Worm (Caenorhabditis elegans): ENCODE results near the gene ile-2.

Gene ile-2

ce11 chrX:763452-763851, 4.9 kb upstream of the ile-2 start, which contains the start of gene dyf-11:
Gene dyf-11, plus strand, starts transcription at chrX:763752.
- no peak for TF ChIP-seq ama-1 (optimal IDR thresholded peaks at IDR 0.05)
- TF ChIP-seq blmp-1 (tag; optimal IDR thresholded peaks at IDR 0.05; ENCODE audit: insufficient read depth) = no peak
- no peak for TF ChIP-seq snpc-4 (tag; optimal IDR thresholded peaks at IDR 0.05)
- no peak for TF ChIP-seq F13H6.1 (tag; optimal IDR thresholded peaks at IDR 0.05)
- TF ChIP-seq ztf-4 (tag; optimal IDR thresholded peaks at IDR 0.05) = no peak
- TF ChIP-seq skn-1 (tag; optimal IDR thresholded peaks at IDR 0.05) = peak; percentile 39
- peak; percentile 29 for TF ChIP-seq lin-11 (tag; optimal IDR thresholded peaks at IDR 0.05)
- no peak for TF ChIP-seq mab-5 (tag; optimal IDR thresholded peaks at IDR 0.05)

DNA sequence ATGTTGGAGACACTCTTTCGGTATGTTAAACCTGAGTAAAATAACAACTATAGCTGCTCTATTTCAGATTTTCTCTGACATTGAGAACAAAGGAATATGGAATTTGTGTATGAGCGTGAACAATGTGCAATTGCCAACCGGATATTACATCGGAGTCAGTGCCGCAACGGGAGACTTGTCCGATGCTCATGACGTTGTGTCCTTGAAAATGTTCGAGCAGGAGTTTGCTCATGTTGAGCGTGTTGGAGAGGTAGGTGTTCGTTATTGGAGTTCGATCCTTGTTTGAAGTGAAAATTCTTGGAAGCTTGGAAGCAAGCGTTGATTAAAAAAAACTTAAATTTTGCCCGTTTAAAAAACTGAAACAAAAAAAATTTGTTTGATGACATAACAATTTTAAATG, 1.2 kb downstream of the ile-2 start:
- TF ChIP-seq crh-2 (tag; optimal IDR thresholded peaks at IDR 0.05) = no peak

- TF ChIP-seq peb-1 (tag; optimal IDR thresholded peaks at IDR 0.05) (no peak), R02D3.7 (tag; optimal IDR thresholded peaks at IDR 0.05) (no peak), nhr-10 (tag; optimal IDR thresholded peaks at IDR 0.05) (no peak), nhr-6 (tag; optimal IDR thresholded peaks at IDR 0.05) (no peak), sem-4 (tag; optimal IDR thresholded peaks at IDR 0.05) (no peak), lsy-2 (tag; optimal IDR thresholded peaks at IDR 0.05) (no peak), nhr-23 (tag; optimal IDR thresholded peaks at IDR 0.05) (no peak)
Measured at ce11 chrX:770537-770936, 2.1 kb downstream of the ile-2 start, which contains the start of gene T04G9.7. Gene T04G9.7, plus strand, starts transcription at chrX:770837.

DNA sequence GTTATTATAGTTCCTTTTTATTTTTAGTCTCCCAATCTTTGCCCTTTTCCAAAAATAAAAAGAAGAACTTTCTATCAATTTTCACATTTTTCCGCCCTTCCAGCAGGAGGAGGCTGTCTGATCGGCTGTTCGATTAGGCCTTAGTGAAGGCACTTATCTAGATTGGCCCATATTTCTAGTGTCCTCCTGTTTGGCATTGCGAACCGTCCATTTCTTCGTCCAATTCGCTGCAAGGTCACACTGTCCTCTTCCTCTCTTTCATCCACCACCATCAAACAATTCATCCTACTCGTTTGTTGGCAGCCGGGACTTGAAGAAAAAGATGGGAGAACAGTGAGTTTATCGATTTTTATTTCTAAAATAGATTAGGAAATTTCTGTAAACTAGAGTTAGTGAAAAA, 3.8 kb downstream of the ile-2 start, which contains the start of gene T04G9.4:
T04G9.4 (plus strand) TSS at position 293 of the 400 bp plus-strand sequence.
- TF ChIP-seq nhr-25 (tag; optimal IDR thresholded peaks at IDR 0.05) (no peak), ceh-16 (tag; optimal IDR thresholded peaks at IDR 0.05) (peak; percentile 38)

ce11 chrX:777421-777820, 9.0 kb downstream of the ile-2 start, which contains the start of gene nas-15:
Gene nas-15, plus strand, starts transcription at chrX:777721.
- no peak for TF ChIP-seq ceh-16 (tag; optimal IDR thresholded peaks at IDR 0.05)
- no peak for TF ChIP-seq mdl-1 (tag; optimal IDR thresholded peaks at IDR 0.05)
- no peak for TF ChIP-seq blmp-1 (tag; optimal IDR thresholded peaks at IDR 0.05; ENCODE audit: insufficient read depth)
- TF ChIP-seq crh-2 (tag; optimal IDR thresholded peaks at IDR 0.05) = no peak
- TF ChIP-seq nhr-25 (tag; optimal IDR thresholded peaks at IDR 0.05) = no peak
- no peak for TF ChIP-seq nhr-237 (tag; optimal IDR thresholded peaks at IDR 0.05)
- no peak for TF ChIP-seq sma-9 (GFP tag; optimal IDR thresholded peaks at IDR 0.05)
- no peak for TF ChIP-seq sma-9 (tag; optimal IDR thresholded peaks at IDR 0.05)
- TF ChIP-seq C34F6.9 (tag; optimal IDR thresholded peaks at IDR 0.05) = no peak
- no peak for TF ChIP-seq ztf-11 (tag; optimal IDR thresholded peaks at IDR 0.05)
- no peak for TF ChIP-seq R02D3.7 (tag; optimal IDR thresholded peaks at IDR 0.05)
- no peak for TF ChIP-seq nhr-12 (tag; optimal IDR thresholded peaks at IDR 0.05)
- TF ChIP-seq ztf-1 (GFP tag; conservative IDR thresholded peaks at IDR 0.05) = no peak
- no peak for TF ChIP-seq nhr-6 (tag; optimal IDR thresholded peaks at IDR 0.05)
- no peak for TF ChIP-seq skn-1 (tag; optimal IDR thresholded peaks at IDR 0.05)
- no peak for TF ChIP-seq ceh-82 (tag; optimal IDR thresholded peaks at IDR 0.05)

ce11 chrX:779259-779658, 10.9 kb downstream of the ile-2 start:
- TF ChIP-seq peb-1 (tag; optimal IDR thresholded peaks at IDR 0.05) = no peak
- no peak for TF ChIP-seq egl-27 (tag; optimal IDR thresholded peaks at IDR 0.05)

ce11 chrX:780027-780426, 11.6 kb downstream of the ile-2 start:
- TF ChIP-seq mdl-1 (tag; optimal IDR thresholded peaks at IDR 0.05) (no peak), lin-11 (tag; optimal IDR thresholded peaks at IDR 0.05) (no peak), unc-62 (GFP tag; optimal IDR thresholded peaks at IDR 0.05) (no peak), nhr-10 (tag; optimal IDR thresholded peaks at IDR 0.05) (no peak), dmd-4 (tag; optimal IDR thresholded peaks at IDR 0.05) (no peak), skn-1 (tag; optimal IDR thresholded peaks at IDR 0.05) (no peak), elt-3 (tag; optimal IDR thresholded peaks at IDR 0.05) (no peak), nhr-21 (tag; optimal IDR thresholded peaks at IDR 0.05) (no peak), egl-27 (tag; optimal IDR thresholded peaks at IDR 0.05) (no peak), nhr-77 (tag; optimal IDR thresholded peaks at IDR 0.05) (no peak)
